Worm (Caenorhabditis elegans): ENCODE data around the gene Y54G2A.57.

ce11 chrIV:2966884-2967283 is 2.9 kb upstream of the Y54G2A.57 start:
- TF ChIP-seq sea-2 (GFP tag; optimal IDR thresholded peaks at IDR 0.05) = no peak
- TF ChIP-seq jun-1 (tag; optimal IDR thresholded peaks at IDR 0.05) = no peak
- no peak for TF ChIP-seq ztf-11 (tag; optimal IDR thresholded peaks at IDR 0.05)
- no peak for TF ChIP-seq snpc-4 (tag; optimal IDR thresholded peaks at IDR 0.05)
